Worm (Caenorhabditis elegans): Measurements from ENCODE around the gene C05C10.3.

C05C10.3 gene

ce11 chrII:9936859-9937258 lies at the start of gene C05C10.3:
Gene C05C10.3 (minus strand): TSS chrII:9936893.
- no peak for TF ChIP-seq ref-1 (GFP tag; conservative IDR thresholded peaks at IDR 0.05)
- TF ChIP-seq T22C8.4 (GFP tag; IDR thresholded peaks at IDR 0.05), result no peak
- TF ChIP-seq ztf-23 (GFP tag; IDR thresholded peaks at IDR 0.05), result no peak
- TF ChIP-seq flt-1 (GFP tag; IDR thresholded peaks at IDR 0.05), result no peak
- no peak for TF ChIP-seq klf-2 (GFP tag; conservative IDR thresholded peaks at IDR 0.05)
- TF ChIP-seq tab-1 (GFP tag; IDR thresholded peaks at IDR 0.05), result no peak
- no peak for TF ChIP-seq ztf-29 (GFP tag; IDR thresholded peaks at IDR 0.05)
- TF ChIP-seq med-1 (GFP tag; optimal IDR thresholded peaks at IDR 0.05; ENCODE audit: insufficient read depth), result no peak
- TF ChIP-seq cog-1 (tag; optimal IDR thresholded peaks at IDR 0.05), result no peak

ce11 chrII:9984866-9985336 lies 48.2 kb upstream of the C05C10.3 start:
- TF ChIP-seq flt-1 (GFP tag; IDR thresholded peaks at IDR 0.05), result no peak

ce11 chrII:9982437-9982836 lies 45.7 kb upstream of the C05C10.3 start:
- TF ChIP-seq tab-1 (GFP tag; IDR thresholded peaks at IDR 0.05) (no peak), ztf-23 (GFP tag; IDR thresholded peaks at IDR 0.05) (no peak), ztf-29 (GFP tag; IDR thresholded peaks at IDR 0.05) (no peak), cog-1 (tag; optimal IDR thresholded peaks at IDR 0.05) (no peak), T22C8.4 (GFP tag; IDR thresholded peaks at IDR 0.05) (no peak), med-1 (GFP tag; optimal IDR thresholded peaks at IDR 0.05; ENCODE audit: insufficient read depth) (no peak)

ce11 chrII:9981760-9982159 lies 45.1 kb upstream of the C05C10.3 start, which contains the start of gene sdz-38:
Gene sdz-38 (minus strand): TSS chrII:9981860.
- TF ChIP-seq med-1 (GFP tag; optimal IDR thresholded peaks at IDR 0.05; ENCODE audit: insufficient read depth) (no peak), ref-1 (GFP tag; conservative IDR thresholded peaks at IDR 0.05) (no peak), ztf-23 (GFP tag; IDR thresholded peaks at IDR 0.05) (no peak), ztf-29 (GFP tag; IDR thresholded peaks at IDR 0.05) (no peak), cog-1 (tag; optimal IDR thresholded peaks at IDR 0.05) (no peak), flt-1 (GFP tag; IDR thresholded peaks at IDR 0.05) (no peak), T22C8.4 (GFP tag; IDR thresholded peaks at IDR 0.05) (no peak), tab-1 (GFP tag; IDR thresholded peaks at IDR 0.05) (no peak), klf-2 (GFP tag; conservative IDR thresholded peaks at IDR 0.05) (no peak)

- TF ChIP-seq ztf-23 (GFP tag; IDR thresholded peaks at IDR 0.05) (no peak), ztf-29 (GFP tag; IDR thresholded peaks at IDR 0.05) (no peak), klf-2 (GFP tag; conservative IDR thresholded peaks at IDR 0.05) (no peak), ref-1 (GFP tag; conservative IDR thresholded peaks at IDR 0.05) (no peak), flt-1 (GFP tag; IDR thresholded peaks at IDR 0.05) (no peak), med-1 (GFP tag; optimal IDR thresholded peaks at IDR 0.05; ENCODE audit: insufficient read depth) (no peak), tab-1 (GFP tag; IDR thresholded peaks at IDR 0.05) (no peak), cog-1 (tag; optimal IDR thresholded peaks at IDR 0.05) (no peak), T22C8.4 (GFP tag; IDR thresholded peaks at IDR 0.05) (no peak)
Measured at ce11 chrII:9980077-9980631, 43.5 kb upstream of the C05C10.3 start, which contains the start of gene ZK892.6. Gene ZK892.6 (minus strand): TSS chrII:9980127.

- TF ChIP-seq ref-1 (GFP tag; conservative IDR thresholded peaks at IDR 0.05), result no peak
- no peak for TF ChIP-seq T22C8.4 (GFP tag; IDR thresholded peaks at IDR 0.05)
- no peak for TF ChIP-seq ztf-23 (GFP tag; IDR thresholded peaks at IDR 0.05)
- no peak for TF ChIP-seq cog-1 (tag; optimal IDR thresholded peaks at IDR 0.05)
- no peak for TF ChIP-seq med-1 (GFP tag; optimal IDR thresholded peaks at IDR 0.05; ENCODE audit: insufficient read depth)
- TF ChIP-seq ztf-29 (GFP tag; IDR thresholded peaks at IDR 0.05), result no peak
- no peak for TF ChIP-seq flt-1 (GFP tag; IDR thresholded peaks at IDR 0.05)
- TF ChIP-seq tab-1 (GFP tag; IDR thresholded peaks at IDR 0.05), result no peak
- TF ChIP-seq klf-2 (GFP tag; conservative IDR thresholded peaks at IDR 0.05), result no peak
Measured at ce11 chrII:9976405-9976804, 39.7 kb upstream of the C05C10.3 start, which contains the start of gene R53.8. Gene R53.8 (plus strand): TSS chrII:9976705.

ce11 chrII:9974967-9975366 lies 38.3 kb upstream of the C05C10.3 start, which contains the start of gene aakg-5:
Gene aakg-5 (minus strand): TSS chrII:9975125.
- no peak for TF ChIP-seq tab-1 (GFP tag; IDR thresholded peaks at IDR 0.05)
- no peak for TF ChIP-seq ztf-23 (GFP tag; IDR thresholded peaks at IDR 0.05)
- no peak for TF ChIP-seq T22C8.4 (GFP tag; IDR thresholded peaks at IDR 0.05)
- TF ChIP-seq ref-1 (GFP tag; conservative IDR thresholded peaks at IDR 0.05), result no peak
- TF ChIP-seq klf-2 (GFP tag; conservative IDR thresholded peaks at IDR 0.05), result no peak
- TF ChIP-seq ztf-29 (GFP tag; IDR thresholded peaks at IDR 0.05), result no peak
- TF ChIP-seq med-1 (GFP tag; optimal IDR thresholded peaks at IDR 0.05; ENCODE audit: insufficient read depth), result no peak
- no peak for TF ChIP-seq cog-1 (tag; optimal IDR thresholded peaks at IDR 0.05)

ce11 chrII:9974210-9974609 lies 37.5 kb upstream of the C05C10.3 start:
- no peak for TF ChIP-seq cog-1 (tag; optimal IDR thresholded peaks at IDR 0.05)

ce11 chrII:9970438-9971092 lies 33.9 kb upstream of the C05C10.3 start, which contains the start of gene R53.5:
Gene R53.5 (minus strand): TSS chrII:9970488.
- TF ChIP-seq flt-1 (GFP tag; IDR thresholded peaks at IDR 0.05), result no peak

ce11 chrII:9967999-9968706 lies 31.5 kb upstream of the C05C10.3 start, which contains the start of the genes R53.4 and psf-1:
Gene R53.4 (minus strand): TSS chrII:9968049.
Gene psf-1 (plus strand): TSS chrII:9968673.
- TF ChIP-seq med-1 (GFP tag; optimal IDR thresholded peaks at IDR 0.05; ENCODE audit: insufficient read depth) (no peak), ztf-23 (GFP tag; IDR thresholded peaks at IDR 0.05) (no peak)

All from whole organism, midembryonic.